Worm (Caenorhabditis elegans) whole organism, L4 larva: Measurements from ENCODE around the gene brap-2.

ENCODE experiments used
- F44E2.7 ChIP-seq: fragments of 200-800 bp; sonication (Bioruptor generic); IDR thresholded peaks from 2 replicates; pipeline ENCODE4 v2.1.2; 2022; ENCODE audit warnings: missing genetic modification characterization, missing compliant biosample characterization
- T26A8.4 ChIP-seq: fragments of 200-800 bp; sonication (Bioruptor generic); IDR thresholded peaks from 2 replicates; pipeline ENCODE4 v1.3.6; 2022; ENCODE audit warnings: missing genetic modification characterization, missing compliant biosample characterization
- Y5F2A.4 ChIP-seq: fragments of 200-800 bp; sonication (Bioruptor generic); optimal IDR thresholded peaks from 2 replicates; lab custom pipeline; 2018; ENCODE audit warnings: mild to moderate bottlenecking, missing genetic modification characterization, missing compliant biosample characterization
- Y75B8A.6 ChIP-seq: fragments of 200-800 bp; sonication (Bioruptor generic); IDR thresholded peaks from 2 replicates; pipeline ENCODE4 v1.3.6; 2022; ENCODE audit warnings: missing genetic modification reagents, missing genetic modification characterization, missing compliant biosample characterization
- aha-1 ChIP-seq: fragments of 150-350 bp; peaks from one replicate; lab custom pipeline; 2014; ENCODE audit warnings: missing biosample characterization, missing genetic modification characterization
- ama-1 ChIP-seq: fragments of 150-350 bp; optimal IDR thresholded peaks from 2 replicates; lab custom pipeline; 2014; ENCODE audit warnings: inconsistent platforms, mixed read lengths
- arid-1 ChIP-seq: fragments of 200-800 bp; sonication (Bioruptor generic); conservative IDR thresholded peaks from 2 replicates; pipeline ENCODE4 v1.3.6; 2022; ENCODE audit warnings: missing genetic modification reagents, missing genetic modification characterization, missing compliant biosample characterization
- ceh-32 ChIP-seq: sonication (generic microtip); optimal IDR thresholded peaks from 2 replicates; lab custom pipeline; 2016; ENCODE audit warnings: mild to moderate bottlenecking, missing genetic modification characterization, missing compliant biosample characterization; ENCODE audit not compliant: poor library complexity
- daf-16 ChIP-seq, 3 experiments: sonication (generic microtip); optimal IDR thresholded peaks; 2 replicates each; lab custom pipeline; 2016 to 2017; ENCODE audit warnings: missing genetic modification characterization in 3 of 3, missing genetic modification reagents in 3 of 3, mild to moderate bottlenecking in 2 of 3, missing compliant biosample characterization in 2 of 3, missing biosample characterization in 1 of 3, moderate library complexity in 1 of 3
- daf-8 ChIP-seq: fragments of 200-800 bp; sonication (Bioruptor generic); IDR thresholded peaks from 2 replicates; pipeline ENCODE4 v1.3.6; 2022; ENCODE audit warnings: missing genetic modification characterization, missing compliant biosample characterization
- dmd-6 ChIP-seq: fragments of 200-800 bp; sonication (Bioruptor generic); IDR thresholded peaks from 2 replicates; pipeline ENCODE4 v1.3.6; 2022; ENCODE audit warnings: missing genetic modification reagents, missing genetic modification characterization, missing compliant biosample characterization
- dmd-8 ChIP-seq: fragments of 200-800 bp; sonication (Bioruptor generic); IDR thresholded peaks from 2 replicates; pipeline ENCODE4 v1.3.6; 2022; ENCODE audit warnings: missing genetic modification characterization, missing compliant biosample characterization
- dmd-9 ChIP-seq: fragments of 200-800 bp; sonication (Bioruptor generic); IDR thresholded peaks from 2 replicates; pipeline ENCODE4 v1.3.6; 2022; ENCODE audit warnings: missing genetic modification reagents, missing genetic modification characterization, missing compliant biosample characterization
- dpl-1 ChIP-seq: fragments of 150-350 bp; optimal IDR thresholded peaks from 2 replicates; lab custom pipeline; 2014; ENCODE audit warnings: missing biosample characterization, missing genetic modification reagents, missing genetic modification characterization
- duxl-1 ChIP-seq: sonication (generic microtip); optimal IDR thresholded peaks from 2 replicates; lab custom pipeline; 2016; ENCODE audit warnings: mild to moderate bottlenecking, missing genetic modification characterization, moderate library complexity, missing compliant biosample characterization; ENCODE audit not compliant: poor library complexity
- dve-1 ChIP-seq: sonication (generic microtip); optimal IDR thresholded peaks from 2 replicates; lab custom pipeline; 2017; ENCODE audit warnings: antibody characterized with exemption, mild to moderate bottlenecking, missing genetic modification characterization, missing compliant biosample characterization; ENCODE audit not compliant: insufficient read depth
- egl-27 ChIP-seq: sonication (generic microtip); optimal IDR thresholded peaks from 3 replicates; lab custom pipeline; 2017; ENCODE audit warnings: missing biosample characterization, missing genetic modification reagents, missing genetic modification characterization
- gei-8 ChIP-seq: fragments of 200-800 bp; sonication (Bioruptor generic); optimal IDR thresholded peaks from 2 replicates; lab custom pipeline; 2018; ENCODE audit warnings: mild to moderate bottlenecking, missing genetic modification characterization, missing compliant biosample characterization
- hif-1 ChIP-seq, 2 experiments: sonication (generic microtip); optimal IDR thresholded peaks; 2 replicates each; lab custom pipeline; 2016 to 2017; ENCODE audit warnings: missing compliant biosample characterization in 2 of 2, missing genetic modification characterization in 2 of 2, missing genetic modification reagents in 2 of 2, missing genotype in 2 of 2, mild to moderate bottlenecking in 1 of 2
- hmg-1.1 ChIP-seq: fragments of 200-800 bp; sonication (Bioruptor generic); IDR thresholded peaks from 2 replicates; pipeline ENCODE4 v1.3.6; 2022; ENCODE audit warnings: missing genetic modification reagents, missing genetic modification characterization, missing compliant biosample characterization
- jun-1 ChIP-seq: fragments of 150-350 bp; optimal IDR thresholded peaks from 2 replicates; lab custom pipeline; 2014; ENCODE audit warnings: missing biosample characterization, missing genetic modification reagents, missing genetic modification characterization
- lim-7 ChIP-seq: fragments of 200-800 bp; sonication (Bioruptor generic); IDR thresholded peaks from 2 replicates; pipeline ENCODE4 v1.3.6; 2022; ENCODE audit warnings: missing genetic modification characterization, missing compliant biosample characterization
- lin-13 ChIP-seq: fragments of 150-350 bp; optimal IDR thresholded peaks from 2 replicates; lab custom pipeline; 2014; ENCODE audit warnings: missing biosample characterization, missing genetic modification reagents, missing genetic modification characterization
- lsy-2 ChIP-seq, 2 experiments: fragments of 150-350 bp in 1 of 2; sonication (generic microtip) in 1 of 2; optimal IDR thresholded peaks; 2 replicates each; lab custom pipeline; 2014 to 2017; ENCODE audit warnings: missing biosample characterization in 2 of 2, missing genetic modification characterization in 2 of 2
- madf-9 ChIP-seq: fragments of 200-800 bp; sonication (Bioruptor generic); conservative IDR thresholded peaks from 2 replicates; pipeline ENCODE4 v1.3.6; 2022; ENCODE audit warnings: missing genetic modification reagents, missing genetic modification characterization, missing compliant biosample characterization
- mdl-1 ChIP-seq, 2 experiments: fragments of 150-350 bp in 1 of 2; sonication (generic microtip) in 1 of 2; optimal IDR thresholded peaks; 2 replicates each; lab custom pipeline; 2014 to 2017; ENCODE audit warnings: missing biosample characterization in 2 of 2, missing genetic modification characterization in 2 of 2
- mdt-29 ChIP-seq: fragments of 200-800 bp; sonication (Bioruptor generic); IDR thresholded peaks from 2 replicates; pipeline ENCODE4 v1.3.6; 2022; ENCODE audit warnings: missing genetic modification reagents, missing genetic modification characterization, missing compliant biosample characterization
- mep-1 ChIP-seq: fragments of 150-350 bp; sonication (generic microtip); optimal IDR thresholded peaks from 3 replicates; lab custom pipeline; 2014; ENCODE audit warnings: missing biosample characterization, missing genetic modification characterization
- mes-2 ChIP-seq: sonication (generic microtip); optimal IDR thresholded peaks from 2 replicates; lab custom pipeline; 2016; ENCODE audit warnings: missing genotype, mild to moderate bottlenecking, missing genetic modification characterization, missing compliant biosample characterization; ENCODE audit not compliant: poor library complexity, severe bottlenecking
- mxl-3 ChIP-seq: fragments of 200-800 bp; sonication (Bioruptor generic); optimal IDR thresholded peaks from 2 replicates; lab custom pipeline; 2018; ENCODE audit warnings: mild to moderate bottlenecking, missing genetic modification characterization, missing compliant biosample characterization
- nhr-10 ChIP-seq: fragments of 150-350 bp; optimal IDR thresholded peaks from 2 replicates; lab custom pipeline; 2014; ENCODE audit warnings: missing biosample characterization, missing genetic modification characterization
- nhr-102 ChIP-seq: sonication (generic microtip); optimal IDR thresholded peaks from 2 replicates; lab custom pipeline; 2016; ENCODE audit warnings: mild to moderate bottlenecking, missing genetic modification characterization, moderate library complexity, missing compliant biosample characterization
- nhr-11 ChIP-seq: fragments of 150-350 bp; optimal IDR thresholded peaks from 2 replicates; lab custom pipeline; 2014; ENCODE audit warnings: missing biosample characterization, missing genetic modification characterization
- nhr-25 ChIP-seq: sonication (generic microtip); optimal IDR thresholded peaks from 2 replicates; lab custom pipeline; 2017; ENCODE audit warnings: missing genetic modification characterization, mild to moderate bottlenecking, missing compliant biosample characterization, antibody characterized with exemption, moderate library complexity, borderline replicate concordance; ENCODE audit not compliant: insufficient read depth
- nhr-41 ChIP-seq: fragments of 200-800 bp; sonication (Bioruptor generic); IDR thresholded peaks from 2 replicates; pipeline ENCODE4 v1.3.6; 2022; ENCODE audit warnings: missing genetic modification reagents, missing genetic modification characterization, missing compliant biosample characterization
- nhr-42 ChIP-seq: fragments of 200-800 bp; sonication (Bioruptor generic); IDR thresholded peaks from 2 replicates; pipeline ENCODE4 v1.3.6; 2022; ENCODE audit warnings: missing genetic modification characterization, missing compliant biosample characterization
- pha-4 ChIP-seq, 2 experiments: fragments of 150-350 bp in 1 of 2; fragments of 200-800 bp in 1 of 2; sonication (Bioruptor generic) in 1 of 2; IDR thresholded peaks in 1 of 2; optimal IDR thresholded peaks in 1 of 2; 2 replicates each; pipeline versions ENCODE4 v1.3.6 to Lab custom; 2014 to 2022; ENCODE audit warnings: missing genetic modification characterization in 2 of 2, missing genetic modification reagents in 2 of 2, missing biosample characterization in 1 of 2, missing compliant biosample characterization in 1 of 2
- pqm-1 ChIP-seq: sonication (generic microtip); optimal IDR thresholded peaks from 2 replicates; lab custom pipeline; 2017; ENCODE audit warnings: missing biosample characterization, missing genetic modification characterization
- rbr-2 ChIP-seq: sonication (generic microtip); optimal IDR thresholded peaks from 2 replicates; lab custom pipeline; 2016; ENCODE audit warnings: missing genotype, missing genetic modification characterization, missing compliant biosample characterization
- skn-1 ChIP-seq: fragments of 150-350 bp; optimal IDR thresholded peaks from 2 replicates; lab custom pipeline; 2014; ENCODE audit warnings: missing biosample characterization, missing genetic modification characterization
- spr-1 ChIP-seq: sonication (generic microtip); optimal IDR thresholded peaks from 2 replicates; lab custom pipeline; 2016; ENCODE audit warnings: mild to moderate bottlenecking, missing genetic modification characterization, missing compliant biosample characterization
- spr-3 ChIP-seq: fragments of 200-800 bp; sonication (Bioruptor generic); optimal IDR thresholded peaks from 2 replicates; lab custom pipeline; 2018; ENCODE audit warnings: mild to moderate bottlenecking, missing genetic modification characterization, missing compliant biosample characterization
- unc-130 ChIP-seq: sonication (generic microtip); optimal IDR thresholded peaks from 2 replicates; lab custom pipeline; 2016; ENCODE audit warnings: missing genetic modification reagents, missing genetic modification characterization, missing compliant biosample characterization
- zfp-3 ChIP-seq: fragments of 200-800 bp; sonication (Bioruptor generic); conservative IDR thresholded peaks from 2 replicates; pipeline ENCODE4 v1.3.6; 2022; ENCODE audit warnings: missing genetic modification reagents, missing genetic modification characterization, missing compliant biosample characterization

brap-2 gene

ce11 chrII:5379614-5380077, 13.3 kb downstream of the brap-2 start, which contains the start of gene pkc-3 (continued):
- TF ChIP-seq pha-4 (GFP tag; IDR thresholded peaks at IDR 0.05; lab: Robert Waterston, UW) (peak; percentile 39; the same call in 1 of the 2 replicates), pha-4 (tag; optimal IDR thresholded peaks at IDR 0.05; lab: Kevin White, UChicago) (peak; percentile 68), rbr-2 (peak; percentile 46), unc-130 (GFP tag; lab: Kevin White, UChicago) (peak; percentile 15), aha-1 (tag; lab: Kevin White, UChicago) (peak; percentile 99), dpl-1 (peak; percentile 38), daf-8 (GFP tag; lab: Robert Waterston, UW) (no peak), dmd-9 (GFP tag; lab: Robert Waterston, UW) (no peak), nhr-41 (GFP tag; lab: Robert Waterston, UW) (peak; percentile 87), jun-1 (tag; lab: Kevin White, UChicago) (peak; percentile 40), nhr-102 (tag; lab: Kevin White, UChicago) (peak; percentile 59), T26A8.4 (GFP tag; lab: Robert Waterston, UW) (peak; percentile 78), nhr-10 (tag; lab: Kevin White, UChicago) (peak; percentile 11), mdt-29 (GFP tag; lab: Robert Waterston, UW) (0 out of 2 replicates have a peak, but pooled peaks have one; percentile 20), mdl-1 (tag; optimal IDR thresholded peaks at IDR 0.05; lab: Kevin White, UChicago) (peak; percentile 7 to 47), daf-16 (GFP tag; optimal IDR thresholded peaks at IDR 0.05; lab: Kevin White, UChicago) (peak in 1 of 2 experiments; percentile 16), daf-16 (tag; optimal IDR thresholded peaks at IDR 0.05; lab: Kevin White, UChicago) (peak; percentile 72), madf-9 (GFP tag; lab: Robert Waterston, UW) (peak; percentile 35; the same call in 1 of the 2 replicates), mep-1 (tag; lab: Kevin White, UChicago) (peak; percentile 86), lim-7 (GFP tag; lab: Robert Waterston, UW) (no peak), Y5F2A.4 (GFP tag; lab: Kevin White, UChicago) (no peak), nhr-42 (peak; percentile 36; the same call in 1 of the 2 replicates), arid-1 (GFP tag; lab: Robert Waterston, UW) (0 out of 2 replicates have a peak, but pooled peaks have one; percentile 25), pqm-1 (tag; lab: Kevin White, UChicago) (peak; percentile 71), gei-8 (GFP tag; lab: Kevin White, UChicago) (peak; percentile 77), lsy-2 (tag; optimal IDR thresholded peaks at IDR 0.05; lab: Kevin White, UChicago) (peak; percentile 40 to 74), dmd-6 (GFP tag; lab: Robert Waterston, UW) (peak; percentile 52), lin-13 (peak; percentile 54), hif-1 (tag; optimal IDR thresholded peaks at IDR 0.05; lab: Kevin White, UChicago) (peak; percentile 22), spr-1 (tag; lab: Kevin White, UChicago) (peak; percentile 51), egl-27 (tag; lab: Kevin White, UChicago) (no peak), skn-1 (tag; lab: Kevin White, UChicago) (no peak), zfp-3 (GFP tag; lab: Robert Waterston, UW) (peak; percentile 61; the same call in 1 of the 2 replicates), ceh-32 (tag; lab: Kevin White, UChicago) (no peak), nhr-11 (tag; lab: Kevin White, UChicago) (peak; percentile 47), mes-2 (tag; lab: Kevin White, UChicago) (peak; percentile 67), hmg-1.1 (peak; percentile 52; the same call in 1 of the 2 replicates), ama-1 (lab: Kevin White, UChicago) (peak; percentile 70), nhr-25 (tag; lab: Kevin White, UChicago) (peak; percentile 95), mxl-3 (GFP tag; lab: Kevin White, UChicago) (peak; percentile 86), dmd-8 (GFP tag; lab: Robert Waterston, UW) (0 out of 2 replicates have a peak, but pooled peaks have one; percentile 52), Y75B8A.6 (0 out of 2 replicates have a peak, but pooled peaks have one; percentile 27), duxl-1 (tag; lab: Kevin White, UChicago) (peak; percentile 50), dve-1 (tag; lab: Kevin White, UChicago) (peak; percentile 85), F44E2.7 (no peak), spr-3 (peak; percentile 42)
